Fruit fly (Drosophila melanogaster) whole organism, prepupa: ENCODE results near the gene CG9743.

Source experiments
- CG6854 ChIP-seq: fragments of 200-800 bp; sonication (Bioruptor generic); optimal IDR thresholded peaks from 2 replicates; lab custom pipeline; 2017; ENCODE audit warnings: missing biosample characterization, mild to moderate bottlenecking, missing genetic modification characterization
- Eip75B ChIP-seq: fragments of 200-800 bp; sonication (Bioruptor generic); optimal IDR thresholded peaks from 3 replicates; lab custom pipeline; 2016; ENCODE audit warnings: missing biosample characterization, missing genetic modification characterization
- Eip93F ChIP-seq: fragments of 200-800 bp; sonication (Bioruptor generic); optimal IDR thresholded peaks from 2 replicates; lab custom pipeline; 2016; ENCODE audit warnings: missing biosample characterization, mild to moderate bottlenecking, missing genetic modification characterization
- Met ChIP-seq: fragments of 200-800 bp; sonication (Bioruptor generic); optimal IDR thresholded peaks from 3 replicates; lab custom pipeline; 2016; ENCODE audit warnings: missing biosample characterization, missing genetic modification characterization
- Sox102F ChIP-seq: fragments of 200-800 bp; sonication (Bioruptor generic); optimal IDR thresholded peaks from 2 replicates; lab custom pipeline; 2016; ENCODE audit warnings: missing biosample characterization, mild to moderate bottlenecking, missing genetic modification characterization

DNA sequence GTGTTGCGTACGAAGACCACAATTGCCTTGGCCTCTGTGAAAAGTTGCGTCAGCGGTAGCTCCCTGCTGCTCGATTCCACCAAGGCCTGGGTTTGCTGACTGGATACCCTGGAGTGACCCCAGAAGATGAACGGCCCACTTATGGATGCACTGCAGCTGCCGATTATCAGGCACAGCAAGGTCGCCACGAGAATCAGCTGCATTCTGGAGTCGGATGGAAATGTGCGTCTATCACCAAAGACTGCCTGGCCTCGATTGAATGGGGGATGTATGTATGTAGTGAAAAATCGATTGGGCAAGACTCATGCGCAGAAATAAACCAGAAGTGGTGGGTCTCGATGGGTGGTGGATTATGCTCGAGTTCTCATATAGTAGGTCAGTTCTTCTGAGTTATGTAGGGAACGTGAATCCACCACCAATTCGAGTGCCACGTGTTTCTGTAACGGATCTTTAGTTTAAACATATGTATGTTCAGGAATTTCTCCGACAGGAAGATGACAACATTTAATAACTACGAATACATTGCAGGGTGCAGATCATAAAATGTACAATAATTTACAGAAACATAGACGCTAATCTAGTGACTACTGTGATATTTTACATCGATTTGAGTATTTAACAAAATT lies 36.5 kb downstream of the CG9743 start, which contains the start of gene VhaAC45RP:
- no peak for TF ChIP-seq Eip93F (GFP tag; lab: Kevin White, UChicago)
- no peak for TF ChIP-seq Met (GFP tag; lab: Kevin White, UChicago)
- no peak for TF ChIP-seq Sox102F (GFP tag; lab: Kevin White, UChicago)
- TF ChIP-seq CG6854 (GFP tag; lab: Kevin White, UChicago), result no peak
- no peak for TF ChIP-seq Eip75B (GFP tag; lab: Kevin White, UChicago)
